Comparison of ENCODE assay signal across 2 fruit fly cellular contexts in genomic region chr2L:7968054-7968453, dm6.
TF ChIP-seq lines count a peak whose summit lies in the region.

No protein-coding gene starts in this region.

TF ChIP-seq in whole organism, embryonic, 481 proteins besides CTCF, POLR2A, EP300 and RAD21 (continued from another document):
- TF ChIP-seq prd (optimal IDR thresholded peaks at IDR 0.05; lab: Kevin White, UChicago): no peak
- TF ChIP-seq prd (GFP tag; IDR thresholded peaks at IDR 0.05; lab: Robert Waterston, UW): no peak
- peak; percentile 21; the same call in 1 of the 2 replicates for TF ChIP-seq CG31441 (GFP tag; IDR thresholded peaks at IDR 0.05; lab: Robert Waterston, UW)
- peak; percentile 15 for TF ChIP-seq Med (GFP tag; lab: Kevin White, UChicago)
- TF ChIP-seq CG7556 (GFP tag; optimal IDR thresholded peaks at IDR 0.05; lab: Kevin White, UChicago): peak; percentile 11
- no peak for TF ChIP-seq sim (GFP tag; IDR thresholded peaks at IDR 0.05; lab: Robert Waterston, UW)
- no peak for TF ChIP-seq gro (GFP tag; optimal IDR thresholded peaks at IDR 0.05; lab: Kevin White, UChicago)
- no peak for TF ChIP-seq crc (GFP tag; optimal IDR thresholded peaks at IDR 0.05; lab: Kevin White, UChicago)
- TF ChIP-seq Sox100B (GFP tag; optimal IDR thresholded peaks at IDR 0.05; lab: Kevin White, UChicago): peak; percentile 5
- TF ChIP-seq CG12391 (tag; optimal IDR thresholded peaks at IDR 0.05; lab: Kevin White, UChicago): peak; percentile 10
- TF ChIP-seq Sox102F (GFP tag; optimal IDR thresholded peaks at IDR 0.05; lab: Kevin White, UChicago): peak; percentile 4
- peak; percentile 24 for TF ChIP-seq PHDP (tag; optimal IDR thresholded peaks at IDR 0.05; lab: Kevin White, UChicago)
- TF ChIP-seq D19A (tag; optimal IDR thresholded peaks at IDR 0.05; lab: Kevin White, UChicago): no peak
- peak in 1 of 2 experiments; percentile 7 for TF ChIP-seq Hr51 (GFP tag; optimal IDR thresholded peaks at IDR 0.05; lab: Kevin White, UChicago)
- TF ChIP-seq Side (GFP tag; optimal IDR thresholded peaks at IDR 0.05; lab: Kevin White, UChicago): no peak
- peak; percentile 11 for TF ChIP-seq CG18262 (tag; optimal IDR thresholded peaks at IDR 0.05; lab: Kevin White, UChicago)
- peak; percentile 45 for TF ChIP-seq CG2678 (tag; optimal IDR thresholded peaks at IDR 0.05; lab: Kevin White, UChicago)
- peak; percentile 13 for TF ChIP-seq CG13424 (tag; optimal IDR thresholded peaks at IDR 0.05; lab: Kevin White, UChicago)
- no peak for TF ChIP-seq btn (GFP tag; optimal IDR thresholded peaks at IDR 0.05; lab: Kevin White, UChicago)
TF ChIP-seq in whole organism, embryonic: peak in this region for 27.

TF ChIP-seq in whole organism, prepupa, 60 proteins besides CTCF, POLR2A, EP300 and RAD21 (continued from another document):
- peak; percentile 69 for TF ChIP-seq eg (GFP tag; IDR thresholded peaks at IDR 0.05; lab: Robert Waterston, UW)
- peak; percentile 62 for TF ChIP-seq CG4318 (GFP tag; optimal IDR thresholded peaks at IDR 0.05; lab: Kevin White, UChicago)
- no peak for TF ChIP-seq Hr39 (GFP tag; optimal IDR thresholded peaks at IDR 0.05; lab: Kevin White, UChicago)
- peak; percentile 75 for TF ChIP-seq CG8119 (GFP tag; IDR thresholded peaks at IDR 0.05; lab: Robert Waterston, UW)
- TF ChIP-seq dac (GFP tag; optimal IDR thresholded peaks at IDR 0.05; lab: Kevin White, UChicago): no peak
- no peak for TF ChIP-seq lz (GFP tag; optimal IDR thresholded peaks at IDR 0.05; lab: Kevin White, UChicago)
- TF ChIP-seq svp (GFP tag; lab: Kevin White, UChicago): no peak
- peak; percentile 10 for TF ChIP-seq CG34406 (GFP tag; optimal IDR thresholded peaks at IDR 0.05; lab: Kevin White, UChicago)
- TF ChIP-seq Hr4 (GFP tag; optimal IDR thresholded peaks at IDR 0.05; lab: Kevin White, UChicago): peak; percentile 59
- peak; percentile 60 for TF ChIP-seq CG6163 (GFP tag; IDR thresholded peaks at IDR 0.05; lab: Robert Waterston, UW)
- no peak for TF ChIP-seq CG11902 (GFP tag; optimal IDR thresholded peaks at IDR 0.05; lab: Kevin White, UChicago)
- peak; percentile 75 for TF ChIP-seq CG32006 (GFP tag; optimal IDR thresholded peaks at IDR 0.05; lab: Kevin White, UChicago)
- TF ChIP-seq CG10669 (GFP tag; optimal IDR thresholded peaks at IDR 0.05; lab: Kevin White, UChicago): no peak
- TF ChIP-seq Ets21C (GFP tag; optimal IDR thresholded peaks at IDR 0.05; lab: Kevin White, UChicago): no peak
- no peak for TF ChIP-seq Sox14 (GFP tag; optimal IDR thresholded peaks at IDR 0.05; lab: Kevin White, UChicago)
- TF ChIP-seq Sox15 (GFP tag; optimal IDR thresholded peaks at IDR 0.05; lab: Kevin White, UChicago): no peak
- TF ChIP-seq CG3919 (GFP tag; optimal IDR thresholded peaks at IDR 0.05; lab: Kevin White, UChicago): peak; percentile 21
- no peak for TF ChIP-seq esn (GFP tag; optimal IDR thresholded peaks at IDR 0.05; lab: Kevin White, UChicago)
- TF ChIP-seq CG10631 (GFP tag; optimal IDR thresholded peaks at IDR 0.05; lab: Kevin White, UChicago): peak; percentile 11
- peak; percentile 44 for TF ChIP-seq Ets96B (tag; optimal IDR thresholded peaks at IDR 0.05; lab: Kevin White, UChicago)
- TF ChIP-seq ss (GFP tag; optimal IDR thresholded peaks at IDR 0.05; lab: Kevin White, UChicago): peak in 1 of 2 experiments; percentile 15
- TF ChIP-seq CG8632 (GFP tag; optimal IDR thresholded peaks at IDR 0.05; lab: Kevin White, UChicago): no peak
